Fruit fly (Drosophila melanogaster) whole organism, embryonic: ENCODE measurements around the gene CG4332.

ENCODE experiments used
- Bdp1 ChIP-seq: fragments of 200-800 bp; sonication (Bioruptor generic); optimal IDR thresholded peaks from 3 replicates; lab custom pipeline; 2016; ENCODE audit warnings: missing biosample characterization, missing genetic modification characterization
- Bteb2 ChIP-seq: fragments of 200-800 bp; sonication (Bioruptor generic); optimal IDR thresholded peaks from 2 replicates; lab custom pipeline; 2016; ENCODE audit warnings: missing biosample characterization, missing genetic modification characterization
- CG12104 ChIP-seq: fragments of 200-800 bp; sonication (Bioruptor generic); optimal IDR thresholded peaks from 3 replicates; lab custom pipeline; 2016; ENCODE audit warnings: missing biosample characterization, missing genetic modification characterization
- CG13123 ChIP-seq: fragments of 200-800 bp; sonication (Bioruptor generic); optimal IDR thresholded peaks from 2 replicates; lab custom pipeline; 2016; ENCODE audit warnings: missing biosample characterization, missing genetic modification characterization
- CG14965 ChIP-seq: fragments of 200-800 bp; sonication (Bioruptor generic); optimal IDR thresholded peaks from 2 replicates; lab custom pipeline; 2016; ENCODE audit warnings: missing biosample characterization, missing genetic modification characterization, borderline replicate concordance
- CG15269 ChIP-seq: fragments of 200-800 bp; sonication (Bioruptor generic); optimal IDR thresholded peaks from 2 replicates; lab custom pipeline; 2018; ENCODE audit warnings: missing biosample characterization, mild to moderate bottlenecking, missing genetic modification characterization, moderate library complexity
- CG18262 ChIP-seq: fragments of 200-800 bp; optimal IDR thresholded peaks from 3 replicates; lab custom pipeline; 2019; ENCODE audit warnings: missing biosample characterization, mild to moderate bottlenecking, missing genetic modification characterization, moderate library complexity
- CG18619 ChIP-seq: fragments of 200-800 bp; sonication (Bioruptor generic); optimal IDR thresholded peaks from 3 replicates; lab custom pipeline; 2017; ENCODE audit warnings: missing biosample characterization, mild to moderate bottlenecking, missing genetic modification characterization
- CG18764 ChIP-seq: fragments of 200-800 bp; sonication (Bioruptor generic); optimal IDR thresholded peaks from 3 replicates; lab custom pipeline; 2016; ENCODE audit warnings: missing biosample characterization, missing genetic modification characterization
- CG2199 ChIP-seq: fragments of 200-800 bp; sonication (Bioruptor generic); IDR thresholded peaks from 3 replicates; pipeline ENCODE4 v1.3.6; 2022; ENCODE audit warnings: missing biosample characterization, missing genetic modification characterization
- CG30020 ChIP-seq: fragments of 200-800 bp; optimal IDR thresholded peaks from 2 replicates; lab custom pipeline; 2019; ENCODE audit warnings: missing biosample characterization, mild to moderate bottlenecking, missing genetic modification characterization, moderate library complexity
- CG34376 ChIP-seq: fragments of 200-800 bp; sonication (Bioruptor generic); optimal IDR thresholded peaks from 2 replicates; lab custom pipeline; 2018; ENCODE audit warnings: missing biosample characterization, mild to moderate bottlenecking, missing genetic modification characterization
- CG6175 ChIP-seq: fragments of 200-800 bp; sonication (Bioruptor generic); IDR thresholded peaks from 3 replicates; pipeline ENCODE4 v1.3.6; 2022; ENCODE audit warnings: missing biosample characterization, missing genetic modification characterization
- CG6272 ChIP-seq: fragments of 200-800 bp; sonication (Bioruptor generic); IDR thresholded peaks from 2 replicates; pipeline ENCODE4 v1.3.6; 2022; ENCODE audit warnings: missing biosample characterization, missing genetic modification characterization
- CG7271 ChIP-seq: fragments of 200-800 bp; sonication (Bioruptor generic); optimal IDR thresholded peaks from 2 replicates; lab custom pipeline; 2018; ENCODE audit warnings: missing biosample characterization, mild to moderate bottlenecking, missing genetic modification characterization, moderate library complexity
- CG8924 ChIP-seq: fragments of 200-800 bp; optimal IDR thresholded peaks from 3 replicates; lab custom pipeline; 2019; ENCODE audit warnings: missing biosample characterization, mild to moderate bottlenecking, missing genetic modification characterization, moderate library complexity
- CG9609 ChIP-seq: fragments of 200-800 bp; sonication (Bioruptor generic); optimal IDR thresholded peaks from 3 replicates; lab custom pipeline; 2016; ENCODE audit warnings: missing biosample characterization, missing genetic modification characterization
- Dad ChIP-seq: fragments of 200-800 bp; sonication (Bioruptor generic); optimal IDR thresholded peaks from 3 replicates; lab custom pipeline; 2016; ENCODE audit warnings: missing biosample characterization, missing genetic modification characterization
- Hey ChIP-seq: fragments of 200-800 bp; sonication (Bioruptor generic); optimal IDR thresholded peaks from 3 replicates; lab custom pipeline; 2018; ENCODE audit warnings: missing biosample characterization, mild to moderate bottlenecking, missing genetic modification characterization
- Meics ChIP-seq: fragments of 200-800 bp; sonication (Bioruptor generic); optimal IDR thresholded peaks from 2 replicates; lab custom pipeline; 2017; ENCODE audit warnings: missing biosample characterization, mild to moderate bottlenecking, missing genetic modification characterization
- Mes4 ChIP-seq: fragments of 200-800 bp; sonication (Bioruptor generic); optimal IDR thresholded peaks from 2 replicates; lab custom pipeline; 2016; ENCODE audit warnings: missing biosample characterization, missing genetic modification characterization
- NC2α ChIP-seq: fragments of 200-800 bp; sonication (Bioruptor generic); optimal IDR thresholded peaks from 2 replicates; lab custom pipeline; 2016; ENCODE audit warnings: missing biosample characterization, missing genetic modification characterization
- Nf-YA ChIP-seq: fragments of 200-800 bp; sonication (Bioruptor generic); IDR thresholded peaks from 2 replicates; pipeline ENCODE4 v1.3.6; 2022; ENCODE audit warnings: missing biosample characterization, missing genetic modification characterization
- NfI ChIP-seq: fragments of 200-800 bp; sonication (Bioruptor generic); optimal IDR thresholded peaks from 3 replicates; lab custom pipeline; 2018; ENCODE audit warnings: missing biosample characterization, mild to moderate bottlenecking, missing genetic modification characterization, moderate library complexity
- Optix ChIP-seq: fragments of 200-800 bp; sonication (Bioruptor generic); IDR thresholded peaks from 3 replicates; pipeline ENCODE4 v1.3.6; 2022; ENCODE audit warnings: missing biosample characterization, missing genetic modification characterization
- Spps ChIP-seq: fragments of 200-800 bp; sonication (Bioruptor generic); optimal IDR thresholded peaks from 2 replicates; lab custom pipeline; 2018; ENCODE audit warnings: missing biosample characterization, mild to moderate bottlenecking, missing genetic modification characterization
- amos ChIP-seq: fragments of 200-800 bp; sonication (Bioruptor generic); IDR thresholded peaks from 2 replicates; pipeline ENCODE4 v1.3.6; 2022; ENCODE audit warnings: missing biosample characterization, missing genetic modification characterization; ENCODE audit not compliant: partially characterized antibody
- az2 ChIP-seq: fragments of 200-800 bp; sonication (Bioruptor generic); optimal IDR thresholded peaks from 3 replicates; lab custom pipeline; 2016; ENCODE audit warnings: missing biosample characterization, missing genetic modification characterization
- bab2 ChIP-seq: fragments of 200-800 bp; sonication (Bioruptor generic); optimal IDR thresholded peaks from 2 replicates; lab custom pipeline; 2016; ENCODE audit warnings: missing biosample characterization, missing genetic modification characterization
- crp ChIP-seq, 2 experiments: fragments of 200-800 bp; sonication (Bioruptor generic); optimal IDR thresholded peaks; 2 replicates in 1 of 2; 3 replicates in 1 of 2; lab custom pipeline; 2017; ENCODE audit warnings: missing biosample characterization in 2 of 2, missing genetic modification characterization in 2 of 2, mild to moderate bottlenecking in 1 of 2, moderate library complexity in 1 of 2
- dimm ChIP-seq: fragments of 200-800 bp; sonication (Bioruptor generic); IDR thresholded peaks from 2 replicates; pipeline ENCODE4 v1.3.6; 2022; ENCODE audit warnings: missing biosample characterization, missing genetic modification characterization
- emc ChIP-seq: fragments of 200-800 bp; sonication (Bioruptor generic); optimal IDR thresholded peaks from 2 replicates; lab custom pipeline; 2016; ENCODE audit warnings: missing biosample characterization, missing genetic modification characterization
- ham ChIP-seq: fragments of 200-800 bp; sonication (Bioruptor generic); IDR thresholded peaks from 2 replicates; pipeline ENCODE4 v1.3.6; 2022; ENCODE audit warnings: missing biosample characterization, missing genetic modification characterization
- jigr1 ChIP-seq: fragments of 200-800 bp; sonication (Bioruptor generic); IDR thresholded peaks from 3 replicates; pipeline ENCODE4 v1.3.6; 2022; ENCODE audit warnings: missing biosample characterization, missing genetic modification characterization
- kah ChIP-seq: fragments of 200-800 bp; sonication (Bioruptor generic); optimal IDR thresholded peaks from 2 replicates; lab custom pipeline; 2018; ENCODE audit warnings: missing biosample characterization, mild to moderate bottlenecking, missing genetic modification characterization
- lilli ChIP-seq: fragments of 200-800 bp; sonication (Bioruptor generic); optimal IDR thresholded peaks from 3 replicates; lab custom pipeline; 2016; ENCODE audit warnings: missing biosample characterization, missing genetic modification characterization
- maf-S ChIP-seq: fragments of 200-800 bp; sonication (Bioruptor generic); optimal IDR thresholded peaks from 2 replicates; lab custom pipeline; 2016; ENCODE audit warnings: missing biosample characterization, missing genetic modification characterization
- mam ChIP-seq: fragments of 200-800 bp; sonication (Bioruptor generic); optimal IDR thresholded peaks from 3 replicates; lab custom pipeline; 2016; ENCODE audit warnings: missing biosample characterization, missing genetic modification characterization
- nerfin-1 ChIP-seq: fragments of 200-800 bp; sonication (Bioruptor generic); optimal IDR thresholded peaks from 3 replicates; lab custom pipeline; 2019; ENCODE audit warnings: missing biosample characterization, mild to moderate bottlenecking, missing genetic modification characterization, moderate library complexity
- org-1 ChIP-seq: fragments of 200-800 bp; sonication (Bioruptor generic); optimal IDR thresholded peaks from 2 replicates; lab custom pipeline; 2017; ENCODE audit warnings: missing biosample characterization, missing genetic modification characterization
- otp ChIP-seq: fragments of 200-800 bp; sonication (Bioruptor generic); IDR thresholded peaks from 3 replicates; pipeline ENCODE4, ENCODE4 v1.3.6; 2022; ENCODE audit warnings: missing biosample characterization, missing genetic modification characterization
- peb ChIP-seq: fragments of 200-800 bp; sonication (Bioruptor generic); IDR thresholded peaks from 2 replicates; pipeline ENCODE4 v1.3.6; 2022; ENCODE audit warnings: missing biosample characterization, missing genetic modification characterization
- prd ChIP-seq, 3 experiments: fragments of >200 bp in 2 of 3; fragments of 200-800 bp in 1 of 3; sonication (Bioruptor generic) in 1 of 3; optimal IDR thresholded peaks in 2 of 3; IDR thresholded peaks in 1 of 3; 2 replicates in 2 of 3; 3 replicates in 1 of 3; pipeline versions ENCODE4 v1.3.6 to Lab custom; 2017 to 2022; ENCODE audit warnings: missing biosample characterization in 1 of 3, missing genetic modification characterization in 1 of 3
- sens-2 ChIP-seq: fragments of 200-800 bp; sonication (Bioruptor generic); IDR thresholded peaks from 2 replicates; pipeline ENCODE4 v1.3.6; 2022; ENCODE audit warnings: missing biosample characterization, missing genetic modification characterization
- ssp ChIP-seq: fragments of 200-800 bp; sonication (Bioruptor generic); IDR thresholded peaks from 2 replicates; pipeline ENCODE4 v1.3.6; 2022; ENCODE audit warnings: missing biosample characterization, missing genetic modification characterization
- stwl ChIP-seq: fragments of 200-800 bp; sonication (Bioruptor generic); optimal IDR thresholded peaks from 3 replicates; lab custom pipeline; 2018; ENCODE audit warnings: missing biosample characterization, mild to moderate bottlenecking, missing genetic modification characterization, moderate library complexity
- trem ChIP-seq: fragments of 200-800 bp; optimal IDR thresholded peaks from 3 replicates; lab custom pipeline; 2019; ENCODE audit warnings: missing biosample characterization, mild to moderate bottlenecking, missing genetic modification characterization, moderate library complexity
- tup ChIP-seq: fragments of 200-800 bp; sonication (Bioruptor generic); optimal IDR thresholded peaks from 2 replicates; lab custom pipeline; 2016; ENCODE audit warnings: missing biosample characterization, mild to moderate bottlenecking, missing genetic modification characterization, moderate library complexity
- vfl ChIP-seq: fragments of 200-800 bp; sonication (Bioruptor generic); optimal IDR thresholded peaks from 2 replicates; lab custom pipeline; 2016; ENCODE audit warnings: missing biosample characterization, missing genetic modification characterization
- yki ChIP-seq: fragments of >200 bp; optimal IDR thresholded peaks from 3 replicates; lab custom pipeline; 2018

CG4332 gene

DNA sequence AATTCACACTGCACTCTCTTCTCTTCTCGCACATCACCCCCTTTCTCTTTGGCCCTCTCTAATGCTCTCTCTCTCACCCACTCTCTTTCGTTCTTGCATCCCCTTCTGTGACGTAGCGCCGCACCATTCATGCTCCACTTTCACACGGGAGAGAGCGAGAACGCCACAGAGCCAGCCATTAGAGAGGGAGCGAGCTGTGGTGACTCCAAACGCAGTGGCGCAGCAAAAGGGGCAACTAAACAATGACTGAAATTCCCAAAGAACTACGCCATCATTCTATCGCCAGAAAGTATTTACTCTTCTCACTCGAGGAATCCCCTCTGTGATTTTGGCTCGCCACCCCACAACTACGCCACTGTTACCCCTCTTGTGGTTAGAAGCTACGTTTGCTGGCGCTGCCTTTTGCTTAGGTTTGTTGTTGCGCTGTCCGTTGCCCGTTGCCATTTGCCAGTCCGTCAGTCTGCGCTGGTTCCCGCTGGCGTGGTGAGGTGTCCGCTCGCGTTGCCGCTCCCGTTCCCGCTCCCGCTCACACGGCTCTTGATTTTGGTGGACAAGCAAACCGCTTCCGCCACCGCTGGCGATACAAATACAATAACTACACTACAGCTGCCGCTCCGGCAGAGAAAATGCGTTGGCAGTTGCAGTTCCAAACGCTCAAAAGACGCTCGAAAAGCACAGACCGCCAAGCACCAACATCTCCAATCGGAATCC, 23.6 kb upstream of the CG4332 start (continued):
- TF ChIP-seq CG6175 (GFP tag; lab: Robert Waterston, UW) = peak; percentile 99
- TF ChIP-seq tup (GFP tag; lab: Kevin White, UChicago) = peak; percentile 98
- peak; percentile 95 for TF ChIP-seq nerfin-1 (tag; lab: Kevin White, UChicago)
- TF ChIP-seq CG15269 (tag; lab: Kevin White, UChicago) = peak; percentile 99
- peak; percentile 99 for TF ChIP-seq CG34376
- peak; percentile 23 for TF ChIP-seq CG7271 (tag; lab: Kevin White, UChicago)
- TF ChIP-seq crp (GFP tag; optimal IDR thresholded peaks at IDR 0.05; lab: Kevin White, UChicago) = peak in 1 of 2 experiments; percentile 74
- peak; percentile 99 for TF ChIP-seq Mes4 (GFP tag; lab: Kevin White, UChicago)
- TF ChIP-seq CG14965 (GFP tag; lab: Kevin White, UChicago) = peak; percentile 90
- peak; percentile 100 for TF ChIP-seq lilli
- TF ChIP-seq yki (lab: Kevin White, UChicago) = peak; percentile 93
- peak; percentile 41; the same call in 1 of the 2 replicates for TF ChIP-seq amos (GFP tag; lab: Robert Waterston, UW)
- peak; percentile 99 for TF ChIP-seq bab2 (GFP tag; lab: Kevin White, UChicago)
- TF ChIP-seq CG13123 = peak; percentile 98
- TF ChIP-seq az2 (GFP tag; lab: Kevin White, UChicago) = peak; percentile 99
- peak; percentile 97 for TF ChIP-seq peb
- TF ChIP-seq NfI (GFP tag; lab: Kevin White, UChicago) = peak; percentile 99
- TF ChIP-seq CG6272 = peak; percentile 99
- TF ChIP-seq CG18764 (GFP tag; lab: Kevin White, UChicago) = peak; percentile 97
- TF ChIP-seq vfl (GFP tag; lab: Kevin White, UChicago) = peak; percentile 99
- peak; percentile 98 for TF ChIP-seq Hey
- peak; percentile 99 for TF ChIP-seq maf-S (GFP tag; lab: Kevin White, UChicago)
- TF ChIP-seq sens-2 = peak; percentile 98
- peak; percentile 97 for TF ChIP-seq Nf-YA (GFP tag; lab: Robert Waterston, UW)
- TF ChIP-seq prd (optimal IDR thresholded peaks at IDR 0.05; lab: Kevin White, UChicago) = no peak
- TF ChIP-seq prd (GFP tag; IDR thresholded peaks at IDR 0.05; lab: Robert Waterston, UW) = peak; percentile 99
- TF ChIP-seq CG18262 (tag; lab: Kevin White, UChicago) = peak; percentile 96
- TF ChIP-seq org-1 (GFP tag; lab: Kevin White, UChicago) = peak; percentile 99
- TF ChIP-seq otp (GFP tag; lab: Robert Waterston, UW) = peak; percentile 99
- TF ChIP-seq ham (GFP tag; lab: Robert Waterston, UW) = peak; percentile 98
- TF ChIP-seq ssp = peak; percentile 95
- TF ChIP-seq dimm (GFP tag; lab: Robert Waterston, UW) = peak; percentile 99
- TF ChIP-seq Spps (tag; lab: Kevin White, UChicago) = peak; percentile 87
- peak; percentile 98 for TF ChIP-seq jigr1 (GFP tag; lab: Robert Waterston, UW)
- TF ChIP-seq Dad = peak; percentile 99
- peak; percentile 90 for TF ChIP-seq trem (tag; lab: Kevin White, UChicago)
- peak; percentile 98 for TF ChIP-seq emc (GFP tag; lab: Kevin White, UChicago)
- peak; percentile 94 for TF ChIP-seq Bdp1
- TF ChIP-seq CG12104 (GFP tag; lab: Kevin White, UChicago) = peak; percentile 97
- TF ChIP-seq mam (GFP tag; lab: Kevin White, UChicago) = peak; percentile 99
- TF ChIP-seq CG2199 (GFP tag; lab: Robert Waterston, UW) = peak; percentile 99
- peak; percentile 6 for TF ChIP-seq stwl (tag; lab: Kevin White, UChicago)
- TF ChIP-seq CG18619 (GFP tag; lab: Kevin White, UChicago) = peak; percentile 99
- peak; percentile 96 for TF ChIP-seq kah (GFP tag; lab: Kevin White, UChicago)
- peak; percentile 99 for TF ChIP-seq Bteb2 (GFP tag; lab: Kevin White, UChicago)
- peak; percentile 96 for TF ChIP-seq NC2α (GFP tag; lab: Kevin White, UChicago)
- TF ChIP-seq CG8924 (tag; lab: Kevin White, UChicago) = peak; percentile 99
- peak; percentile 99 for TF ChIP-seq Meics
- TF ChIP-seq Optix (GFP tag; lab: Robert Waterston, UW) = peak; percentile 99
- TF ChIP-seq CG30020 (tag; lab: Kevin White, UChicago) = peak; percentile 80
- TF ChIP-seq CG9609 (GFP tag; lab: Kevin White, UChicago) = peak; percentile 99
